Fruit fly (Drosophila melanogaster): ENCODE data around the gene CG11964.

The CG11964 gene

dm6 chr3R:8992928-8993579, 48.2 kb upstream of the CG11964 start, which contains the start of gene CG11975 (continued):
- TF ChIP-seq CG31441 (GFP tag; IDR thresholded peaks at IDR 0.05) (no peak), chinmo (GFP tag; IDR thresholded peaks at IDR 0.05; ENCODE audit: partially characterized antibody) (no peak), nerfin-1 (tag; optimal IDR thresholded peaks at IDR 0.05) (peak; percentile 91), Ets65A (GFP tag) (peak; percentile 99), ara (GFP tag; IDR thresholded peaks at IDR 0.05) (no peak), CG32532 (GFP tag; IDR thresholded peaks at IDR 0.05) (peak; percentile 73), CG6813 (GFP tag; optimal IDR thresholded peaks at IDR 0.05) (peak; percentile 36), CG14441 (GFP tag; IDR thresholded peaks at IDR 0.05) (no peak), CG30020 (tag; optimal IDR thresholded peaks at IDR 0.05) (peak; percentile 63), Chrac-16 (GFP tag; optimal IDR thresholded peaks at IDR 0.05) (peak; percentile 80), sr (GFP tag; IDR thresholded peaks at IDR 0.05) (no peak), lab (GFP tag; optimal IDR thresholded peaks at IDR 0.05) (peak; percentile 87), CG14860 (GFP tag; IDR thresholded peaks at IDR 0.05; ENCODE audit: partially characterized antibody) (peak; percentile 43; the same call in 1 of the 3 replicates), zen (tag; optimal IDR thresholded peaks at IDR 0.05) (peak; percentile 65), Jarid2 (GFP tag; optimal IDR thresholded peaks at IDR 0.05) (peak; percentile 32), CG11247 (GFP tag; IDR thresholded peaks at IDR 0.05) (peak; percentile 55; the same call in 1 of the 2 replicates), hkb (optimal IDR thresholded peaks at IDR 0.05) (peak; percentile 77), hkb (GFP tag; IDR thresholded peaks at IDR 0.05) (no peak), insv (GFP tag; optimal IDR thresholded peaks at IDR 0.05) (peak in 1 of 2 experiments; percentile 51), gce (GFP tag; IDR thresholded peaks at IDR 0.05) (no peak), sug (tag; optimal IDR thresholded peaks at IDR 0.05) (peak; percentile 80), vfl (GFP tag; optimal IDR thresholded peaks at IDR 0.05) (peak; percentile 86), trem (tag; optimal IDR thresholded peaks at IDR 0.05) (peak; percentile 74), mld (GFP tag; IDR thresholded peaks at IDR 0.05; ENCODE audit: partially characterized antibody) (no peak), nau (GFP tag; optimal IDR thresholded peaks at IDR 0.05) (no peak), ftz-f1 (GFP tag; optimal IDR thresholded peaks at IDR 0.05) (peak; percentile 58), CG7745 (tag; optimal IDR thresholded peaks at IDR 0.05) (no peak), slp2 (GFP tag; optimal IDR thresholded peaks at IDR 0.05) (peak; percentile 78), ro (GFP tag; IDR thresholded peaks at IDR 0.05) (no peak), CG1647 (GFP tag; optimal IDR thresholded peaks at IDR 0.05) (peak; percentile 65), CG1792 (GFP tag; optimal IDR thresholded peaks at IDR 0.05) (peak; percentile 68), CG13296 (GFP tag; optimal IDR thresholded peaks at IDR 0.05) (no peak), bbx (GFP tag; IDR thresholded peaks at IDR 0.05; ENCODE audit: partially characterized antibody) (0 out of 2 replicates have a peak, but pooled peaks have one; percentile 46), CG15073 (GFP tag; optimal IDR thresholded peaks at IDR 0.05) (no peak), cad (GFP tag; optimal IDR thresholded peaks at IDR 0.05) (no peak), z (GFP tag; IDR thresholded peaks at IDR 0.05) (no peak), fru (optimal IDR thresholded peaks at IDR 0.05) (no peak), zen2 (GFP tag; IDR thresholded peaks at IDR 0.05; ENCODE audit: partially characterized antibody) (0 out of 3 replicates have a peak, but pooled peaks have one; percentile 26), HmgZ (tag; optimal IDR thresholded peaks at IDR 0.05) (peak; percentile 86), Sox102F (GFP tag; optimal IDR thresholded peaks at IDR 0.05) (no peak), Eip74EF (GFP tag; optimal IDR thresholded peaks at IDR 0.05) (no peak), CG11456 (GFP tag; IDR thresholded peaks at IDR 0.05) (peak; percentile 70; the same call in 2 of the 3 replicates), CG2678 (tag; optimal IDR thresholded peaks at IDR 0.05) (no peak), CG18476 (GFP tag; optimal IDR thresholded peaks at IDR 0.05) (peak; percentile 65), CG3281 (GFP tag; optimal IDR thresholded peaks at IDR 0.05) (peak; percentile 76), emc (GFP tag; optimal IDR thresholded peaks at IDR 0.05) (peak; percentile 36), tin (GFP tag; optimal IDR thresholded peaks at IDR 0.05) (peak; percentile 71), CG7271 (tag; optimal IDR thresholded peaks at IDR 0.05) (no peak), fd3F (GFP tag; optimal IDR thresholded peaks at IDR 0.05) (peak; percentile 28), ap (GFP tag; IDR thresholded peaks at IDR 0.05) (0 out of 2 replicates have a peak, but pooled peaks have one; percentile 5)

Data from whole organism, embryonic.